Worm (Caenorhabditis elegans) whole organism, L1 larva: ENCODE data around the gene nhr-201.

ENCODE experiments used
- lin-35 ChIP-seq, 2 experiments: fragments of 150-350 bp; optimal IDR thresholded peaks; 2 replicates each; lab custom pipeline; 2014; ENCODE audit warnings: missing biosample characterization in 2 of 2, missing genetic modification characterization in 2 of 2, missing genetic modification reagents in 2 of 2
- nhr-71 ChIP-seq: sonication (generic microtip); optimal IDR thresholded peaks from 2 replicates; lab custom pipeline; 2016; ENCODE audit warnings: mild to moderate bottlenecking, missing genetic modification characterization, moderate library complexity, missing compliant biosample characterization

- TF ChIP-seq nhr-71 (tag; lab: Kevin White, UChicago) (no peak), lin-35 (GFP tag; optimal IDR thresholded peaks at IDR 0.05; lab: Kevin White, UChicago) (no peak)
These were observed 23.7 kb upstream of the nhr-201 start, which contains the start of gene B0554.7 for ce11 chrV:440923-441322.
